Fruit fly (Drosophila melanogaster): ENCODE measurements at regions not wholly inside any gene's neighbourhood (a gene's known extent, or its start where the extent isn't known, plus 50 kb on each side); places are given as distances from the start of the nearest gene placed in this dataset.

- peak in 1 of 2 experiments; percentile 36 for TF ChIP-seq bsh (GFP tag; optimal IDR thresholded peaks at IDR 0.05)
- TF ChIP-seq tgo (GFP tag; IDR thresholded peaks at IDR 0.05) = peak; percentile 44; the same call in 1 of the 3 replicates
- peak; percentile 59 for TF ChIP-seq grau (tag; optimal IDR thresholded peaks at IDR 0.05)
- 0 out of 3 replicates have a peak, but pooled peaks have one; percentile 35 for TF ChIP-seq B-H1 (GFP tag; IDR thresholded peaks at IDR 0.05)
- TF ChIP-seq CG10979 (tag; optimal IDR thresholded peaks at IDR 0.05) = peak; percentile 46
- TF ChIP-seq ci (GFP tag; IDR thresholded peaks at IDR 0.05) = peak; percentile 27; the same call in 1 of the 3 replicates
- TF ChIP-seq CG15269 (tag; optimal IDR thresholded peaks at IDR 0.05) = peak; percentile 63
- TF ChIP-seq CG15479 (GFP tag; optimal IDR thresholded peaks at IDR 0.05) = no peak
- peak; percentile 52 for TF ChIP-seq CG8924 (tag; optimal IDR thresholded peaks at IDR 0.05)
Observed at dm6 chr3L:10337574-10337973, 64.6 kb downstream of the Or67d start (continued).

dm6 chr3L:10339538-10339937, 66.5 kb downstream of the Or67d start:
- TF ChIP-seq Mes4 (GFP tag; optimal IDR thresholded peaks at IDR 0.05) (no peak), zf30C (GFP tag; optimal IDR thresholded peaks at IDR 0.05) (no peak), chinmo (GFP tag; IDR thresholded peaks at IDR 0.05; ENCODE audit: partially characterized antibody) (0 out of 4 replicates have a peak, but pooled peaks have one; percentile 36), Hr39 (optimal IDR thresholded peaks at IDR 0.05) (no peak), cg (GFP tag; optimal IDR thresholded peaks at IDR 0.05) (no peak), Nf-YA (GFP tag; IDR thresholded peaks at IDR 0.05) (no peak), Awh (GFP tag; IDR thresholded peaks at IDR 0.05) (peak; percentile 78), maf-S (GFP tag; optimal IDR thresholded peaks at IDR 0.05) (no peak), abd-A (tag; optimal IDR thresholded peaks at IDR 0.05) (peak; percentile 79), vvl (GFP tag; IDR thresholded peaks at IDR 0.05) (peak; percentile 73), sqz (GFP tag; optimal IDR thresholded peaks at IDR 0.05) (peak; percentile 47), sens-2 (GFP tag; IDR thresholded peaks at IDR 0.05) (no peak), CG10462 (GFP tag; optimal IDR thresholded peaks at IDR 0.05) (no peak), odd (GFP tag; optimal IDR thresholded peaks at IDR 0.05) (no peak), sd (tag; optimal IDR thresholded peaks at IDR 0.05) (peak; percentile 24), CG2875 (GFP tag; optimal IDR thresholded peaks at IDR 0.05) (no peak), CG14014 (GFP tag; IDR thresholded peaks at IDR 0.05) (no peak), CG18011 (GFP tag; optimal IDR thresholded peaks at IDR 0.05) (no peak), Poxn (GFP tag; IDR thresholded peaks at IDR 0.05) (no peak), Hand (GFP tag; optimal IDR thresholded peaks at IDR 0.05) (no peak), gt (GFP tag; IDR thresholded peaks at IDR 0.05) (no peak), pnt (GFP tag; optimal IDR thresholded peaks at IDR 0.05) (no peak), CG3163 (GFP tag; optimal IDR thresholded peaks at IDR 0.05) (no peak), CG10209 (GFP tag; optimal IDR thresholded peaks at IDR 0.05) (no peak), CG11456 (GFP tag; IDR thresholded peaks at IDR 0.05) (no peak), CG16815 (GFP tag; optimal IDR thresholded peaks at IDR 0.05) (no peak), ken (GFP tag; IDR thresholded peaks at IDR 0.05) (no peak), Fer3 (tag; optimal IDR thresholded peaks at IDR 0.05) (no peak), CG13894 (tag; optimal IDR thresholded peaks at IDR 0.05) (peak; percentile 45), CG12219 (GFP tag; optimal IDR thresholded peaks at IDR 0.05) (no peak), Sry-δ (GFP tag; optimal IDR thresholded peaks at IDR 0.05) (no peak), CG13287 (GFP tag; IDR thresholded peaks at IDR 0.05; ENCODE audit: partially characterized antibody) (no peak), HLH3B (GFP tag; IDR thresholded peaks at IDR 0.05) (no peak), dan (GFP tag; IDR thresholded peaks at IDR 0.05) (no peak), E2f1 (GFP tag; IDR thresholded peaks at IDR 0.05) (no peak), Tbp (GFP tag; optimal IDR thresholded peaks at IDR 0.05) (no peak), yki (optimal IDR thresholded peaks at IDR 0.05) (no peak), CG4360 (GFP tag; IDR thresholded peaks at IDR 0.05) (0 out of 2 replicates have a peak, but pooled peaks have one; percentile 22), Lim3 (GFP tag; IDR thresholded peaks at IDR 0.05) (no peak), Med (GFP tag) (no peak), MESR4 (GFP tag; optimal IDR thresholded peaks at IDR 0.05) (no peak), CG18476 (GFP tag; optimal IDR thresholded peaks at IDR 0.05) (no peak)
